Fruit fly (Drosophila melanogaster) whole organism, embryonic: ENCODE data around the gene Cdc45.
A peak's percentile ranks its signal among the peaks of the same experiment; 100 is the strongest.

ENCODE experiments used
- B-H2 ChIP-seq: fragments of 200-800 bp; sonication (Bioruptor generic); optimal IDR thresholded peaks from 2 replicates; lab custom pipeline; 2018; ENCODE audit warnings: missing biosample characterization, mild to moderate bottlenecking, missing genetic modification characterization
- CG10267 ChIP-seq: fragments of 200-800 bp; sonication (Bioruptor generic); optimal IDR thresholded peaks from 2 replicates; lab custom pipeline; 2018; ENCODE audit warnings: missing biosample characterization, mild to moderate bottlenecking, missing genetic modification characterization, moderate library complexity
- CG12219 ChIP-seq: fragments of 200-800 bp; sonication (Bioruptor generic); optimal IDR thresholded peaks from 3 replicates; lab custom pipeline; 2018; ENCODE audit warnings: missing biosample characterization, mild to moderate bottlenecking, missing genetic modification characterization
- CG13296 ChIP-seq: fragments of 200-800 bp; sonication (Bioruptor generic); optimal IDR thresholded peaks from 3 replicates; lab custom pipeline; 2018; ENCODE audit warnings: missing biosample characterization, mild to moderate bottlenecking, missing genetic modification characterization
- CG15601 ChIP-seq: fragments of 200-800 bp; sonication (Bioruptor generic); optimal IDR thresholded peaks from 3 replicates; lab custom pipeline; 2019; ENCODE audit warnings: missing biosample characterization, mild to moderate bottlenecking, missing genetic modification characterization, moderate library complexity
- CG17359 ChIP-seq: fragments of 200-800 bp; sonication (Bioruptor generic); optimal IDR thresholded peaks from 3 replicates; lab custom pipeline; 2018; ENCODE audit warnings: missing biosample characterization, mild to moderate bottlenecking, missing genetic modification characterization, moderate library complexity
- CG17361 ChIP-seq: fragments of 200-800 bp; sonication (Bioruptor generic); IDR thresholded peaks from 3 replicates; pipeline ENCODE4 v1.3.6; 2022; ENCODE audit warnings: missing biosample characterization, missing genetic modification characterization
- CG17912 ChIP-seq: fragments of 200-800 bp; sonication (Bioruptor generic); optimal IDR thresholded peaks from 2 replicates; lab custom pipeline; 2018; ENCODE audit warnings: missing biosample characterization, mild to moderate bottlenecking, missing genetic modification characterization
- CG31365 ChIP-seq: fragments of 200-800 bp; sonication (Bioruptor generic); optimal IDR thresholded peaks from 2 replicates; lab custom pipeline; 2018; ENCODE audit warnings: missing biosample characterization, mild to moderate bottlenecking, missing genetic modification characterization
- CG3995 ChIP-seq: fragments of 200-800 bp; sonication (Bioruptor generic); optimal IDR thresholded peaks from 3 replicates; lab custom pipeline; 2016; ENCODE audit warnings: missing biosample characterization, missing genetic modification characterization
- CG4854 ChIP-seq: fragments of 200-800 bp; sonication (Bioruptor generic); optimal IDR thresholded peaks from 2 replicates; lab custom pipeline; 2016; ENCODE audit warnings: missing biosample characterization, missing genetic modification characterization, inconsistent platforms
- CG5245 ChIP-seq: fragments of 200-800 bp; sonication (Bioruptor generic); optimal IDR thresholded peaks from 3 replicates; lab custom pipeline; 2016; ENCODE audit warnings: missing biosample characterization, missing genetic modification characterization
- CG6854 ChIP-seq: fragments of 200-800 bp; sonication (Bioruptor generic); optimal IDR thresholded peaks from 3 replicates; lab custom pipeline; 2017; ENCODE audit warnings: missing biosample characterization, mild to moderate bottlenecking, missing genetic modification characterization
- CG8924 ChIP-seq: fragments of 200-800 bp; optimal IDR thresholded peaks from 3 replicates; lab custom pipeline; 2019; ENCODE audit warnings: missing biosample characterization, mild to moderate bottlenecking, missing genetic modification characterization, moderate library complexity
- CG9797 ChIP-seq: fragments of 200-800 bp; sonication (Bioruptor generic); optimal IDR thresholded peaks from 3 replicates; lab custom pipeline; 2018; ENCODE audit warnings: missing biosample characterization, mild to moderate bottlenecking, missing genetic modification characterization
- CkIIα-i1 ChIP-seq: fragments of 200-800 bp; sonication (Bioruptor generic); IDR thresholded peaks from 2 replicates; pipeline ENCODE4 v1.3.6; 2022; ENCODE audit warnings: missing biosample characterization, missing genetic modification characterization
- Doc3 ChIP-seq: fragments of 200-800 bp; sonication (Bioruptor generic); IDR thresholded peaks from 3 replicates; pipeline ENCODE4 v1.3.6; 2022; ENCODE audit warnings: missing biosample characterization, missing genetic modification characterization; ENCODE audit not compliant: partially characterized antibody
- Gsc ChIP-seq: fragments of 200-800 bp; sonication (Bioruptor generic); IDR thresholded peaks from 2 replicates; pipeline ENCODE4 v1.3.6; 2022; ENCODE audit warnings: missing biosample characterization, missing genetic modification characterization
- Hand ChIP-seq: fragments of 200-800 bp; sonication (Bioruptor generic); optimal IDR thresholded peaks from 2 replicates; lab custom pipeline; 2017; ENCODE audit warnings: mild to moderate bottlenecking, missing biosample characterization, missing genetic modification reagents, missing genetic modification characterization
- HmgD ChIP-seq: fragments of 200-800 bp; sonication (Bioruptor generic); optimal IDR thresholded peaks from 3 replicates; lab custom pipeline; 2016; ENCODE audit warnings: missing biosample characterization, missing genetic modification characterization
- HmgZ ChIP-seq: fragments of 200-800 bp; sonication (Bioruptor generic); optimal IDR thresholded peaks from 2 replicates; lab custom pipeline; 2018; ENCODE audit warnings: missing biosample characterization, mild to moderate bottlenecking, missing genetic modification characterization
- Jarid2 ChIP-seq: fragments of 200-800 bp; sonication (Bioruptor generic); optimal IDR thresholded peaks from 3 replicates; lab custom pipeline; 2017; ENCODE audit warnings: mild to moderate bottlenecking, missing biosample characterization, missing genetic modification reagents, missing genetic modification characterization
- MBD-R2 ChIP-seq: fragments of 200-800 bp; sonication (Bioruptor generic); IDR thresholded peaks from 2 replicates; pipeline ENCODE4 v1.3.6; 2022; ENCODE audit warnings: missing biosample characterization, missing genetic modification characterization
- MESR4 ChIP-seq: fragments of 200-800 bp; sonication (Bioruptor generic); optimal IDR thresholded peaks from 2 replicates; lab custom pipeline; 2018; ENCODE audit warnings: missing biosample characterization, mild to moderate bottlenecking, missing genetic modification characterization, moderate library complexity
- Med ChIP-seq: fragments of 200-800 bp; sonication (Bioruptor generic); peaks from one replicate; lab custom pipeline; 2016; ENCODE audit warnings: missing biosample characterization, missing genetic modification characterization, mild to moderate bottlenecking, inconsistent platforms, moderate library complexity
- Mrtf ChIP-seq: fragments of 200-800 bp; sonication (Bioruptor generic); IDR thresholded peaks from 3 replicates; pipeline ENCODE4 v1.3.6; 2022; ENCODE audit warnings: missing biosample characterization, missing genetic modification characterization
- Spps ChIP-seq: fragments of 200-800 bp; sonication (Bioruptor generic); optimal IDR thresholded peaks from 2 replicates; lab custom pipeline; 2018; ENCODE audit warnings: missing biosample characterization, mild to moderate bottlenecking, missing genetic modification characterization
- cad ChIP-seq: fragments of >200 bp; optimal IDR thresholded peaks from 2 replicates; lab custom pipeline; 2017; ENCODE audit warnings: missing biosample characterization, missing genetic modification characterization
- cg ChIP-seq: fragments of 200-800 bp; sonication (Bioruptor generic); optimal IDR thresholded peaks from 3 replicates; lab custom pipeline; 2019; ENCODE audit warnings: missing biosample characterization, mild to moderate bottlenecking, missing genetic modification characterization, moderate library complexity
- ci ChIP-seq: fragments of 200-800 bp; sonication (Bioruptor generic); IDR thresholded peaks from 3 replicates; pipeline ENCODE4 v1.3.6; 2022; ENCODE audit warnings: missing biosample characterization, missing genetic modification characterization
- dm ChIP-seq: fragments of 200-800 bp; sonication (Bioruptor generic); optimal IDR thresholded peaks from 3 replicates; lab custom pipeline; 2016; ENCODE audit warnings: missing biosample characterization, missing genetic modification characterization
- fd3F ChIP-seq: fragments of 200-800 bp; sonication (Bioruptor generic); optimal IDR thresholded peaks from 2 replicates; lab custom pipeline; 2018; ENCODE audit warnings: missing biosample characterization, mild to moderate bottlenecking, missing genetic modification characterization, moderate library complexity
- fd64A ChIP-seq: fragments of 200-800 bp; sonication (Bioruptor generic); optimal IDR thresholded peaks from 3 replicates; lab custom pipeline; 2018; ENCODE audit warnings: missing biosample characterization, mild to moderate bottlenecking, missing genetic modification characterization
- gsb ChIP-seq: fragments of 200-800 bp; sonication (Bioruptor generic); IDR thresholded peaks from 2 replicates; pipeline ENCODE4 v1.3.6; 2022; ENCODE audit warnings: missing biosample characterization, missing genetic modification characterization
- gsb-n ChIP-seq: fragments of 200-800 bp; sonication (Bioruptor generic); optimal IDR thresholded peaks from 3 replicates; lab custom pipeline; 2018; ENCODE audit warnings: missing biosample characterization, mild to moderate bottlenecking, missing genetic modification characterization
- gt ChIP-seq: fragments of 200-800 bp; sonication (Bioruptor generic); IDR thresholded peaks from 2 replicates; pipeline ENCODE4 v1.3.6; 2022; ENCODE audit warnings: missing biosample characterization, missing genetic modification characterization
- h ChIP-seq: fragments of >200 bp; optimal IDR thresholded peaks from 2 replicates; lab custom pipeline; 2017
- hbn ChIP-seq: fragments of 200-800 bp; sonication (Bioruptor generic); IDR thresholded peaks from 2 replicates; pipeline ENCODE4 v1.3.6; 2022; ENCODE audit warnings: missing biosample characterization, missing genetic modification characterization; ENCODE audit not compliant: partially characterized antibody
- lmd ChIP-seq: fragments of 200-800 bp; sonication (Bioruptor generic); IDR thresholded peaks from 2 replicates; pipeline ENCODE4 v1.3.6; 2022; ENCODE audit warnings: missing biosample characterization, missing genetic modification characterization
- nerfin-1 ChIP-seq: fragments of 200-800 bp; sonication (Bioruptor generic); optimal IDR thresholded peaks from 3 replicates; lab custom pipeline; 2019; ENCODE audit warnings: missing biosample characterization, mild to moderate bottlenecking, missing genetic modification characterization, moderate library complexity
- pan ChIP-seq, 4 experiments: fragments of >200 bp in 3 of 4; fragments of 200-800 bp in 1 of 4; sonication (Bioruptor generic) in 1 of 4; optimal IDR thresholded peaks in 3 of 4; IDR thresholded peaks in 1 of 4; 2 replicates each; pipeline versions ENCODE4 v1.3.6 to Lab custom; 2017 to 2022; ENCODE audit warnings: missing biosample characterization in 2 of 4, missing genetic modification characterization in 2 of 4, mixed read lengths in 1 of 4
- phol ChIP-seq: fragments of 200-800 bp; sonication (Bioruptor generic); optimal IDR thresholded peaks from 3 replicates; lab custom pipeline; 2018; ENCODE audit warnings: missing biosample characterization, mild to moderate bottlenecking, missing genetic modification characterization, moderate library complexity
- rib ChIP-seq: fragments of 200-800 bp; sonication (Bioruptor generic); IDR thresholded peaks from 2 replicates; pipeline ENCODE4 v1.3.6; 2022; ENCODE audit warnings: missing biosample characterization, missing genetic modification characterization
- sima ChIP-seq: fragments of 200-800 bp; sonication (Bioruptor generic); optimal IDR thresholded peaks from 2 replicates; lab custom pipeline; 2016; ENCODE audit warnings: missing biosample characterization, missing genetic modification characterization
- slbo ChIP-seq: fragments of 200-800 bp; sonication (Bioruptor generic); IDR thresholded peaks from 2 replicates; pipeline ENCODE4 v1.3.6; 2022; ENCODE audit warnings: missing biosample characterization, missing genetic modification characterization
- so ChIP-seq: fragments of 200-800 bp; sonication (Bioruptor generic); IDR thresholded peaks from 3 replicates; pipeline ENCODE4 v1.3.6; 2022; ENCODE audit warnings: missing biosample characterization, missing genetic modification characterization
- unc-4 ChIP-seq: fragments of 200-800 bp; sonication (Bioruptor generic); IDR thresholded peaks from 2 replicates; pipeline ENCODE4 v1.3.6; 2022; ENCODE audit warnings: missing biosample characterization, missing genetic modification characterization; ENCODE audit not compliant: partially characterized antibody
- unpg ChIP-seq: fragments of 200-800 bp; sonication (Bioruptor generic); optimal IDR thresholded peaks from 3 replicates; lab custom pipeline; 2018; ENCODE audit warnings: missing biosample characterization, mild to moderate bottlenecking, missing genetic modification characterization, moderate library complexity
- zen ChIP-seq: fragments of 200-800 bp; sonication (Bioruptor generic); optimal IDR thresholded peaks from 3 replicates; lab custom pipeline; 2018; ENCODE audit warnings: missing biosample characterization, mild to moderate bottlenecking, missing genetic modification characterization, moderate library complexity
- zen2 ChIP-seq: fragments of 200-800 bp; sonication (Bioruptor generic); IDR thresholded peaks from 3 replicates; pipeline ENCODE4 v1.3.6; 2022; ENCODE audit warnings: missing biosample characterization, missing genetic modification characterization; ENCODE audit not compliant: partially characterized antibody

Cdc45 gene

DNA sequence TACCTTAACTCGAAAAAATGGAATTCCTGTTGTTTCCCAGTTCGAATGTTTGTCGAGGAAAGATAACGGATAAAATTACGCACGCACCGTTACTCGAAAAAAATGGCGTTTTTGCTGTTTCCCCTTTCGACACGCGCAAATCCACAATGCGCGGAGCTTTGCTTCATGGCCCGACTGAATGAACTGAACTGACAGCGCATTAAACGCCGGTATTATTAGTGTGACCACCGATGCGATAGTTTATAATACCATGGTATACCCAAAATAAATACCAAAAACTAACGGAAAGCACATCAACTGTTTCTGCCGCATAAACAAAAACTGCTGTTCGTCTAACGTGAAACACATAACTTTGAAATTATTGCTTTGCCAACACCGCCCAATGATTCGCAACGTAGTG is 3.8 kb downstream of the Cdc45 start, which contains the start of the genes CG32814, CG11638 and CG3021 (continued):
- 0 out of 3 replicates have a peak, but pooled peaks have one; percentile 44 for TF ChIP-seq zen2 (GFP tag; lab: Robert Waterston, UW)
- TF ChIP-seq B-H2 = peak; percentile 5
- TF ChIP-seq Hand (GFP tag; lab: Kevin White, UChicago) = no peak
- TF ChIP-seq gsb (GFP tag; lab: Robert Waterston, UW) = no peak
- no peak for TF ChIP-seq slbo (GFP tag; lab: Robert Waterston, UW)
- TF ChIP-seq pan (optimal IDR thresholded peaks at IDR 0.05; lab: Kevin White, UChicago) = no peak
- TF ChIP-seq pan (GFP tag; optimal IDR thresholded peaks at IDR 0.05 in 1 of 2, IDR thresholded peaks at IDR 0.05 in 1 of 2) = peak in 1 of 2 experiments; percentile 28
- no peak for TF ChIP-seq sima
- TF ChIP-seq CG17912 = peak; percentile 23
- peak; percentile 89 for TF ChIP-seq Med (GFP tag; lab: Kevin White, UChicago)
- TF ChIP-seq Mrtf = no peak
- TF ChIP-seq CG3995 (GFP tag; lab: Kevin White, UChicago) = no peak
- no peak for TF ChIP-seq Gsc (GFP tag; lab: Robert Waterston, UW)
- no peak for TF ChIP-seq CG4854 (GFP tag; lab: Kevin White, UChicago)
- TF ChIP-seq rib (GFP tag; lab: Robert Waterston, UW) = no peak
- peak; percentile 22 for TF ChIP-seq CG6854 (GFP tag; lab: Kevin White, UChicago)
- TF ChIP-seq nerfin-1 = peak; percentile 41
- no peak for TF ChIP-seq CkIIα-i1 (GFP tag; lab: Robert Waterston, UW)
- TF ChIP-seq h (lab: Kevin White, UChicago) = no peak
- TF ChIP-seq CG9797 (GFP tag; lab: Kevin White, UChicago) = peak; percentile 62
- peak; percentile 4 for TF ChIP-seq zen (tag; lab: Kevin White, UChicago)
- TF ChIP-seq so (GFP tag; lab: Robert Waterston, UW) = no peak
- TF ChIP-seq gt = no peak
- peak; percentile 88 for TF ChIP-seq MBD-R2 (GFP tag; lab: Robert Waterston, UW)
- TF ChIP-seq CG17359 (tag; lab: Kevin White, UChicago) = peak; percentile 23
- TF ChIP-seq phol = peak; percentile 66
- peak; percentile 46 for TF ChIP-seq dm (GFP tag; lab: Kevin White, UChicago)
- no peak for TF ChIP-seq CG5245 (GFP tag; lab: Kevin White, UChicago)
- peak; percentile 32 for TF ChIP-seq fd64A (GFP tag; lab: Kevin White, UChicago)
- peak; percentile 7 for TF ChIP-seq fd3F
- 0 out of 3 replicates have a peak, but pooled peaks have one; percentile 23 for TF ChIP-seq Doc3
- TF ChIP-seq cg (GFP tag; lab: Kevin White, UChicago) = no peak
- TF ChIP-seq CG13296 (GFP tag; lab: Kevin White, UChicago) = peak; percentile 5
- TF ChIP-seq HmgD = no peak
- no peak for TF ChIP-seq Spps (tag; lab: Kevin White, UChicago)
- TF ChIP-seq unc-4 (GFP tag; lab: Robert Waterston, UW) = peak; percentile 53; the same call in 1 of the 2 replicates
- TF ChIP-seq CG31365 (tag; lab: Kevin White, UChicago) = peak; percentile 37
- TF ChIP-seq unpg = peak; percentile 14
- peak; percentile 9 for TF ChIP-seq CG10267 (tag; lab: Kevin White, UChicago)
- peak; percentile 86 for TF ChIP-seq Jarid2 (GFP tag; lab: Kevin White, UChicago)
- no peak for TF ChIP-seq CG8924
- TF ChIP-seq CG17361 (GFP tag; lab: Robert Waterston, UW) = 0 out of 3 replicates have a peak, but pooled peaks have one; percentile 21
- peak; percentile 9 for TF ChIP-seq CG12219 (GFP tag; lab: Kevin White, UChicago)
- 0 out of 2 replicates have a peak, but pooled peaks have one; percentile 42 for TF ChIP-seq hbn (GFP tag; lab: Robert Waterston, UW)
- peak; percentile 52 for TF ChIP-seq HmgZ (tag; lab: Kevin White, UChicago)
- peak; percentile 43 for TF ChIP-seq gsb-n (tag; lab: Kevin White, UChicago)
- peak; percentile 79 for TF ChIP-seq ci (GFP tag; lab: Robert Waterston, UW)
- TF ChIP-seq CG15601 (tag; lab: Kevin White, UChicago) = peak; percentile 16
- TF ChIP-seq cad = no peak
- no peak for TF ChIP-seq lmd (GFP tag; lab: Robert Waterston, UW)
- TF ChIP-seq MESR4 (GFP tag; lab: Kevin White, UChicago) = peak; percentile 36
